Fruit fly (Drosophila melanogaster) Kc167 (cell line): ENCODE results near the gene Nemp.

Experiments used
- Sin3A ChIP-seq: fragments of >200 bp; optimal IDR thresholded peaks from 2 replicates; lab custom pipeline; 2018; ENCODE audit warnings: missing external identifiers
- psq ChIP-seq: fragments of >200 bp; optimal IDR thresholded peaks from 2 replicates; lab custom pipeline; 2017; ENCODE audit warnings: missing external identifiers
- ttk ChIP-seq: sonication (Bioruptor generic); optimal IDR thresholded peaks from 2 replicates; lab custom pipeline; 2017; ENCODE audit warnings: missing external identifiers

dm6 chrX:16695658-16696181 is 40.9 kb upstream of the Nemp start, which contains the start of gene CG4678:
- TF ChIP-seq Sin3A (lab: Kevin White, UChicago), result no peak
- no peak for TF ChIP-seq ttk (lab: Kevin White, UChicago)
- TF ChIP-seq psq (lab: Kevin White, UChicago), result no peak
